Worm (Caenorhabditis elegans) whole organism, L3 larva: ENCODE measurements around the gene C08B6.11.

Source experiments
- R02D3.7 ChIP-seq: fragments of 150-350 bp; optimal IDR thresholded peaks from 2 replicates; lab custom pipeline; 2014; ENCODE audit warnings: missing biosample characterization, missing genetic modification characterization
- ama-1 ChIP-seq: fragments of 150-350 bp; optimal IDR thresholded peaks from 2 replicates; lab custom pipeline; 2018
- ceh-9 ChIP-seq: sonication (generic microtip); optimal IDR thresholded peaks from 2 replicates; lab custom pipeline; 2018; ENCODE audit warnings: missing biosample characterization, missing genetic modification characterization
- elt-1 ChIP-seq: fragments of 150-350 bp; optimal IDR thresholded peaks from 2 replicates; lab custom pipeline; 2014; ENCODE audit warnings: missing biosample characterization, missing genetic modification characterization
- fkh-10 ChIP-seq: sonication (generic microtip); optimal IDR thresholded peaks from 2 replicates; lab custom pipeline; 2017; ENCODE audit warnings: missing biosample characterization, missing genetic modification reagents, missing genetic modification characterization
- nhr-11 ChIP-seq: fragments of 150-350 bp; optimal IDR thresholded peaks from 2 replicates; lab custom pipeline; 2014; ENCODE audit warnings: missing biosample characterization, missing genetic modification characterization
- nhr-67 ChIP-seq: fragments of 150-350 bp; optimal IDR thresholded peaks from 2 replicates; lab custom pipeline; 2014; ENCODE audit warnings: missing biosample characterization, missing genetic modification characterization
- nhr-76 ChIP-seq: fragments of 150-350 bp; sonication (generic microtip); optimal IDR thresholded peaks from 5 replicates; lab custom pipeline; 2014; ENCODE audit warnings: missing biosample characterization, missing genetic modification characterization
- pqm-1 ChIP-seq: fragments of 150-350 bp; optimal IDR thresholded peaks from 2 replicates; lab custom pipeline; 2017; ENCODE audit warnings: missing biosample characterization, missing genetic modification characterization, inconsistent platforms
- sea-2 ChIP-seq: fragments of 150-350 bp; sonication (generic microtip); optimal IDR thresholded peaks from 4 replicates; lab custom pipeline; 2014; ENCODE audit warnings: missing biosample characterization, missing genetic modification reagents, missing genetic modification characterization
- tbx-2 ChIP-seq: sonication (generic microtip); optimal IDR thresholded peaks from 2 replicates; lab custom pipeline; 2016; ENCODE audit warnings: mild to moderate bottlenecking, missing genetic modification characterization, missing compliant biosample characterization
- unc-62 ChIP-seq: fragments of 150-350 bp; sonication (generic microtip); optimal IDR thresholded peaks from 4 replicates; lab custom pipeline; 2014; ENCODE audit warnings: missing biosample characterization, missing genetic modification reagents, missing genetic modification characterization
- zag-1 ChIP-seq: fragments of 150-350 bp; optimal IDR thresholded peaks from 2 replicates; lab custom pipeline; 2014; ENCODE audit warnings: missing biosample characterization, missing genetic modification characterization
- ztf-11 ChIP-seq: fragments of 150-350 bp; optimal IDR thresholded peaks from 2 replicates; lab custom pipeline; 2014; ENCODE audit warnings: missing biosample characterization, missing genetic modification characterization

- TF ChIP-seq ama-1 (no peak), nhr-11 (tag; lab: Kevin White, UChicago) (no peak), zag-1 (tag; lab: Kevin White, UChicago) (no peak), fkh-10 (GFP tag; lab: Kevin White, UChicago) (no peak), ceh-9 (tag; lab: Kevin White, UChicago) (no peak), ztf-11 (no peak), elt-1 (tag; lab: Kevin White, UChicago) (no peak), pqm-1 (tag; lab: Kevin White, UChicago) (no peak), tbx-2 (tag; lab: Kevin White, UChicago) (no peak), R02D3.7 (tag; lab: Kevin White, UChicago) (no peak), unc-62 (GFP tag; lab: Kevin White, UChicago) (no peak), sea-2 (GFP tag; lab: Kevin White, UChicago) (no peak), nhr-67 (tag; lab: Kevin White, UChicago) (no peak), nhr-76 (tag; lab: Kevin White, UChicago) (no peak)
Observed at ce11 chrV:10072721-10073120, 34.7 kb upstream of the C08B6.11 start.
